Worm (Caenorhabditis elegans) whole organism, young adult: Measurements from ENCODE around the gene glrx-5.
A peak's percentile ranks its signal among the peaks of the same experiment; 100 is the strongest.

ENCODE experiments used
- B0019.2 ChIP-seq: fragments of 200-800 bp; sonication (Bioruptor generic); conservative IDR thresholded peaks from 2 replicates; pipeline ENCODE4 v1.3.6; 2022; ENCODE audit warnings: missing genetic modification reagents, missing genetic modification characterization, missing compliant biosample characterization
- D2030.7 ChIP-seq: fragments of 200-800 bp; sonication (Bioruptor generic); IDR thresholded peaks from 2 replicates; pipeline ENCODE4 v1.3.6; 2022; ENCODE audit warnings: missing genetic modification reagents, missing genetic modification characterization, missing compliant biosample characterization
- F10E7.11 ChIP-seq: sonication (generic microtip); optimal IDR thresholded peaks from 2 replicates; lab custom pipeline; 2017; ENCODE audit warnings: mild to moderate bottlenecking, missing genetic modification characterization, moderate library complexity, missing compliant biosample characterization
- F55B11.4 ChIP-seq: sonication (generic microtip); optimal IDR thresholded peaks from 2 replicates; lab custom pipeline; 2016; ENCODE audit warnings: missing compliant biosample characterization, missing genetic modification characterization, borderline replicate concordance; ENCODE audit not compliant: insufficient read depth
- K12H6.12 ChIP-seq: fragments of 200-800 bp; sonication (Bioruptor generic); optimal IDR thresholded peaks from 2 replicates; lab custom pipeline; 2018; ENCODE audit warnings: mild to moderate bottlenecking, missing genetic modification characterization, missing compliant biosample characterization
- T07F8.4 ChIP-seq: sonication (generic microtip); optimal IDR thresholded peaks from 2 replicates; lab custom pipeline; 2016; ENCODE audit warnings: mild to moderate bottlenecking, missing genetic modification characterization, moderate library complexity, missing compliant biosample characterization
- Y56A3A.18 ChIP-seq: fragments of 200-800 bp; sonication (Bioruptor generic); IDR thresholded peaks from 2 replicates; pipeline ENCODE4 v1.3.6; 2022; ENCODE audit warnings: missing genetic modification reagents, missing genetic modification characterization, missing compliant biosample characterization
- Y67H2A.10 ChIP-seq: fragments of 200-800 bp; sonication (Bioruptor generic); conservative IDR thresholded peaks from 2 replicates; pipeline ENCODE4 v1.3.6; 2022; ENCODE audit warnings: missing genetic modification reagents, missing genetic modification characterization, missing compliant biosample characterization
- Y79H2A.3 ChIP-seq: fragments of 200-800 bp; sonication (Bioruptor generic); conservative IDR thresholded peaks from 2 replicates; pipeline ENCODE4 v1.3.6; 2022; ENCODE audit warnings: missing genetic modification reagents, missing genetic modification characterization, missing compliant biosample characterization
- ZK185.1 ChIP-seq: sonication (generic microtip); optimal IDR thresholded peaks from 2 replicates; lab custom pipeline; 2016; ENCODE audit warnings: mild to moderate bottlenecking, missing genetic modification characterization, missing compliant biosample characterization; ENCODE audit not compliant: poor library complexity, severe bottlenecking
- attf-6 ChIP-seq: fragments of 200-800 bp; sonication (Bioruptor generic); IDR thresholded peaks from 2 replicates; pipeline ENCODE4 v1.3.6; 2022; ENCODE audit warnings: missing genetic modification reagents, missing genetic modification characterization, missing compliant biosample characterization
- cebp-1 ChIP-seq, 2 experiments: fragments of 200-800 bp in 1 of 2; sonication (Bioruptor generic) in 1 of 2; sonication (generic microtip) in 1 of 2; IDR thresholded peaks in 1 of 2; optimal IDR thresholded peaks in 1 of 2; 2 replicates each; pipeline versions ENCODE4 v1.3.6 to Lab custom; 2017 to 2022; ENCODE audit warnings: missing compliant biosample characterization in 2 of 2, missing genetic modification characterization in 2 of 2, mild to moderate bottlenecking in 1 of 2, missing genetic modification reagents in 1 of 2, moderate library complexity in 1 of 2
- ceh-100 ChIP-seq: fragments of 200-800 bp; sonication (Bioruptor generic); IDR thresholded peaks from 2 replicates; pipeline ENCODE4 v1.3.6; 2022; ENCODE audit warnings: missing genetic modification reagents, missing genetic modification characterization, missing compliant biosample characterization
- ceh-27 ChIP-seq: fragments of 200-800 bp; sonication (Bioruptor generic); optimal IDR thresholded peaks from 2 replicates; lab custom pipeline; 2018; ENCODE audit warnings: mild to moderate bottlenecking, missing genetic modification characterization, moderate library complexity, missing compliant biosample characterization
- ceh-40 ChIP-seq: fragments of 200-800 bp; sonication (Bioruptor generic); IDR thresholded peaks from 2 replicates; pipeline ENCODE4 v1.3.6; 2022; ENCODE audit warnings: missing genetic modification characterization, missing compliant biosample characterization
- dox-1 ChIP-seq: fragments of 200-800 bp; sonication (Bioruptor generic); IDR thresholded peaks from 2 replicates; pipeline ENCODE4 v1.3.6; 2022; ENCODE audit warnings: missing genetic modification reagents, missing genetic modification characterization, missing compliant biosample characterization
- dpl-1 ChIP-seq: fragments of 150-350 bp; optimal IDR thresholded peaks from 2 replicates; lab custom pipeline; 2014; ENCODE audit warnings: missing biosample characterization, missing genetic modification reagents, missing genetic modification characterization
- ekl-4 ChIP-seq: fragments of 200-800 bp; sonication (Bioruptor generic); IDR thresholded peaks from 2 replicates; pipeline ENCODE4 v1.3.6; 2022; ENCODE audit warnings: missing genetic modification reagents, missing genetic modification characterization, missing compliant biosample characterization
- him-1 ChIP-seq: sonication (generic microtip); optimal IDR thresholded peaks from 2 replicates; lab custom pipeline; 2016; ENCODE audit warnings: missing genotype, missing genetic modification reagents, missing genetic modification characterization, missing compliant biosample characterization
- hlh-26 ChIP-seq: fragments of 200-800 bp; sonication (Bioruptor generic); conservative IDR thresholded peaks from 2 replicates; pipeline ENCODE4 v1.3.6; 2022; ENCODE audit warnings: missing genetic modification reagents, missing genetic modification characterization, missing compliant biosample characterization
- let-526 ChIP-seq: fragments of 200-800 bp; sonication (Bioruptor generic); IDR thresholded peaks from 2 replicates; pipeline ENCODE4 v1.3.6; 2022; ENCODE audit warnings: missing genetic modification reagents, missing genetic modification characterization, missing compliant biosample characterization
- let-607 ChIP-seq, 2 experiments: fragments of 200-800 bp in 1 of 2; sonication (Bioruptor generic) in 1 of 2; sonication (generic microtip) in 1 of 2; optimal IDR thresholded peaks; 2 replicates each; lab custom pipeline; 2016 to 2018; ENCODE audit warnings: mild to moderate bottlenecking in 2 of 2, missing compliant biosample characterization in 2 of 2, missing genetic modification characterization in 2 of 2, moderate library complexity in 2 of 2, missing genotype in 1 of 2
- lin-40 ChIP-seq: sonication (generic microtip); optimal IDR thresholded peaks from 2 replicates; lab custom pipeline; 2016; ENCODE audit warnings: missing genetic modification characterization, mild to moderate bottlenecking, missing compliant biosample characterization, missing genotype, missing genetic modification reagents
- lsl-1 ChIP-seq: fragments of 200-800 bp; sonication (Bioruptor generic); optimal IDR thresholded peaks from 2 replicates; lab custom pipeline; 2018; ENCODE audit warnings: mild to moderate bottlenecking, missing genetic modification characterization, moderate library complexity, missing compliant biosample characterization
- madf-10 ChIP-seq: sonication (generic microtip); optimal IDR thresholded peaks from 2 replicates; lab custom pipeline; 2016; ENCODE audit warnings: mild to moderate bottlenecking, missing genetic modification characterization, missing compliant biosample characterization
- madf-6 ChIP-seq: fragments of 200-800 bp; sonication (Bioruptor generic); IDR thresholded peaks from 2 replicates; pipeline ENCODE4 v1.3.6; 2022; ENCODE audit warnings: missing genetic modification reagents, missing genetic modification characterization, missing compliant biosample characterization
- mes-4 ChIP-seq: sonication (generic microtip); optimal IDR thresholded peaks from 2 replicates; lab custom pipeline; 2016; ENCODE audit warnings: missing genotype, missing genetic modification characterization, missing compliant biosample characterization
- nfyb-1 ChIP-seq: fragments of 200-800 bp; sonication (Bioruptor generic); IDR thresholded peaks from 2 replicates; pipeline ENCODE4 v1.3.6; 2022; ENCODE audit warnings: missing genetic modification reagents, missing genetic modification characterization, missing compliant biosample characterization
- nhr-80 ChIP-seq: sonication (generic microtip); optimal IDR thresholded peaks from 2 replicates; lab custom pipeline; 2016; ENCODE audit warnings: missing genetic modification characterization, missing compliant biosample characterization
- rcor-1 ChIP-seq: fragments of 200-800 bp; sonication (Bioruptor generic); IDR thresholded peaks from 2 replicates; pipeline ENCODE4 v1.3.6; 2022; ENCODE audit warnings: missing genetic modification reagents, missing genetic modification characterization, missing compliant biosample characterization
- snpc-3.4 ChIP-seq: sonication (generic microtip); optimal IDR thresholded peaks from 2 replicates; lab custom pipeline; 2017; ENCODE audit warnings: missing genetic modification characterization, mild to moderate bottlenecking, missing compliant biosample characterization, antibody characterized with exemption, moderate library complexity, missing genotype, missing genetic modification reagents
- ztf-28 ChIP-seq: fragments of 200-800 bp; sonication (Bioruptor generic); IDR thresholded peaks from 2 replicates; pipeline ENCODE4 v1.3.6; 2022; ENCODE audit warnings: missing genetic modification reagents, missing genetic modification characterization, missing compliant biosample characterization
- ztf-6 ChIP-seq: fragments of 200-800 bp; sonication (Bioruptor generic); IDR thresholded peaks from 2 replicates; pipeline ENCODE4 v1.3.6; 2022; ENCODE audit warnings: missing genetic modification reagents, missing genetic modification characterization, missing compliant biosample characterization

glrx-5 gene

DNA sequence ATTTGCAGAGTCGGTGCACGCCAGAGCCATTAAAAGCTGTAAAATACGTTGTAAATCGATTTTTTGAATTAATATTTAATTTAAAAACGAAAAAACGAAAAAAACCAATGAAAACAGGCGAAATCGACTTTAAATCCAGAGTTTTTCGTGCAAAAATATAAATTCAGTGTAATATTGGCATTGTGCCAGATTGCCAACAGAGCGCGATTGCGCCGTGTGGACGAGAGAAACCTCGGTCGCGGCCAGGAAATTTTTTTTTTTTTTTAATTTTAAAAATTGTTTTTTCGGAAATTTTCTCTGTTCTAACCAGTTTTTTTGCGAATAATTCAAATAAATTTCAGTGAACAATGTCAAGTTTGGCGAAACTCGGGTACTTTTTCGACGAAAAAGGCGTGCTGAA lies 22.4 kb downstream of the glrx-5 start, which contains the start of the genes pph-4.1 and Y75B8A.31 (continued):
- TF ChIP-seq ceh-27 (peak; percentile 66), nhr-80 (tag; lab: Kevin White, UChicago) (peak; percentile 51), D2030.7 (peak; percentile 66), F10E7.11 (tag; lab: Kevin White, UChicago) (no peak), ceh-100 (GFP tag; lab: Robert Waterston, UW) (peak; percentile 40; the same call in 1 of the 2 replicates), ZK185.1 (tag; lab: Kevin White, UChicago) (no peak), mes-4 (tag; lab: Kevin White, UChicago) (no peak), rcor-1 (GFP tag; lab: Robert Waterston, UW) (peak; percentile 76), lin-40 (peak; percentile 79), lsl-1 (GFP tag; lab: Kevin White, UChicago) (peak; percentile 68), ztf-28 (peak; percentile 74; the same call in 1 of the 2 replicates), let-526 (0 out of 2 replicates have a peak, but pooled peaks have one; percentile 48), ekl-4 (0 out of 2 replicates have a peak, but pooled peaks have one; percentile 71), nfyb-1 (GFP tag; lab: Robert Waterston, UW) (peak; percentile 61; the same call in 1 of the 2 replicates), Y79H2A.3 (GFP tag; lab: Robert Waterston, UW) (no peak), madf-10 (tag; lab: Kevin White, UChicago) (peak; percentile 34), hlh-26 (GFP tag; lab: Robert Waterston, UW) (no peak), Y56A3A.18 (GFP tag; lab: Robert Waterston, UW) (no peak), snpc-3.4 (tag; lab: Kevin White, UChicago) (peak; percentile 59), ceh-40 (GFP tag; lab: Robert Waterston, UW) (no peak), B0019.2 (GFP tag; lab: Robert Waterston, UW) (peak; percentile 69), ztf-6 (GFP tag; lab: Robert Waterston, UW) (0 out of 2 replicates have a peak, but pooled peaks have one; percentile 37), attf-6 (GFP tag; lab: Robert Waterston, UW) (no peak), F55B11.4 (tag; lab: Kevin White, UChicago) (no peak), K12H6.12 (tag; lab: Kevin White, UChicago) (peak; percentile 29)
- TF ChIP-seq, all 124 proteins: peak for 55

DNA sequence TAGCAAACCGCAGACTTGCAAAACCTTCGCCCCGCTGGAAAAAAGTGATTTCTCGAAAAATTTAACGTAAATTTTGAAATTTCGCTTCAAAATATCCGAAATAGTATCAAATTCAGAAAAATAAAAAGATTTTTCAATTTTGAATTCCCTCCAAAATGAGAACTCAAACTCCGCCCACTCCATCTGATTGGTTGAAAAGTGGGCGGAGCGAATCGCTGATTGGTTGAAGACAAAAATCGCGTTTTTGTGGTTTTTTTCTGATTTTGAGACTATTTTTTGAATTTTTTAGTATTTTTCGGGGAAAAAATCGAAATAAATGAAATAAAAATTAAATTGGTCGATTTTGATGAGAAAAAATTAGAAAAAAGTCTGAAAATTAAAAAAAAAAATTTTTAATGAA lies 24.6 kb downstream of the glrx-5 start:
- TF ChIP-seq madf-6 (GFP tag; lab: Robert Waterston, UW) (no peak), T07F8.4 (no peak), dpl-1 (GFP tag; lab: Kevin White, UChicago) (no peak), Y67H2A.10 (GFP tag; lab: Robert Waterston, UW) (no peak), let-607 (tag; optimal IDR thresholded peaks at IDR 0.05; lab: Kevin White, UChicago) (no peak), cebp-1 (GFP tag; IDR thresholded peaks at IDR 0.05; lab: Robert Waterston, UW) (no peak), cebp-1 (tag; optimal IDR thresholded peaks at IDR 0.05; lab: Kevin White, UChicago) (no peak)

DNA sequence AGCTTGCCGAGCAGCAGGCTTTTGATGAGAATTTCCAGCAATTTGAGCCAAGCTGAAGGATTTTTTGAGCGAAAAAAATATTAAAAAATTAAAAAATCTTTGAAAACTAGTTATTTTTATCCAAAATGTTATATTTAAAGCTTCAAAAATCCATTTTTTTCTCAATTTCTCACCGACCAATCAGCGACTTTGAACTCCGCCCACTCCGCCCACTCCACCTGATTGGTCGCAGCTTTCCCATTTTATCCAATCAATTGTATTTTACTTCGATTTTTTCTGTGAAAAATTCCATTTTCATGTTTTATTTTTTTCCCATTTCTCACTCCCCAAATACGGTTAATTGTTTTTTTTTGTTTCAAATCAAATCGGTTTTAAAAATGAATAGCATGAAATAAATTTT lies 28.7 kb downstream of the glrx-5 start:
- TF ChIP-seq dox-1 (GFP tag; lab: Robert Waterston, UW) (no peak), him-1 (tag; lab: Kevin White, UChicago) (peak; percentile 52), nfyb-1 (GFP tag; lab: Robert Waterston, UW) (peak; percentile 89)
